Fruit fly (Drosophila melanogaster) whole organism, embryonic: Measurements from ENCODE around the gene CG14269.

Experiments
- Ada2b ChIP-seq: fragments of 200-800 bp; sonication (Bioruptor generic); IDR thresholded peaks from 2 replicates; pipeline ENCODE4 v1.3.6; 2022; ENCODE audit warnings: missing biosample characterization, missing genetic modification characterization
- Adf1 ChIP-seq: fragments of 200-800 bp; sonication (Bioruptor generic); IDR thresholded peaks from 2 replicates; pipeline ENCODE4 v1.3.6; 2022; ENCODE audit warnings: missing biosample characterization, missing genetic modification characterization
- Aef1 ChIP-seq: fragments of 200-800 bp; sonication (Bioruptor generic); IDR thresholded peaks from 3 replicates; pipeline ENCODE4 v1.3.6; 2022; ENCODE audit warnings: missing biosample characterization, missing genetic modification characterization
- Antp ChIP-seq: fragments of 200-800 bp; sonication (Bioruptor generic); optimal IDR thresholded peaks from 3 replicates; lab custom pipeline; 2016; ENCODE audit warnings: missing biosample characterization, missing genetic modification characterization
- Atf-2 ChIP-seq: fragments of 200-800 bp; sonication (Bioruptor generic); optimal IDR thresholded peaks from 2 replicates; lab custom pipeline; 2016; ENCODE audit warnings: missing biosample characterization, missing genetic modification characterization
- Awh ChIP-seq: fragments of 200-800 bp; sonication (Bioruptor generic); IDR thresholded peaks from 2 replicates; pipeline ENCODE4, ENCODE4 v1.3.6; 2022; ENCODE audit warnings: missing biosample characterization, missing genetic modification characterization
- CG10274 ChIP-seq: fragments of 200-800 bp; sonication (Bioruptor generic); optimal IDR thresholded peaks from 3 replicates; lab custom pipeline; 2017; ENCODE audit warnings: missing biosample characterization, mild to moderate bottlenecking, missing genetic modification characterization
- CG12155 ChIP-seq: fragments of 200-800 bp; sonication (Bioruptor generic); optimal IDR thresholded peaks from 3 replicates; lab custom pipeline; 2016; ENCODE audit warnings: missing biosample characterization, missing genetic modification characterization
- CG12236 ChIP-seq: fragments of 200-800 bp; sonication (Bioruptor generic); optimal IDR thresholded peaks from 2 replicates; lab custom pipeline; 2016; ENCODE audit warnings: missing biosample characterization, missing genetic modification characterization
- CG13123 ChIP-seq: fragments of 200-800 bp; sonication (Bioruptor generic); optimal IDR thresholded peaks from 2 replicates; lab custom pipeline; 2016; ENCODE audit warnings: missing biosample characterization, missing genetic modification characterization
- CG13287 ChIP-seq: fragments of 200-800 bp; sonication (Bioruptor generic); IDR thresholded peaks from 2 replicates; pipeline ENCODE4 v1.3.6; 2022; ENCODE audit warnings: missing biosample characterization, missing genetic modification characterization; ENCODE audit not compliant: partially characterized antibody
- CG13775 ChIP-seq: fragments of 200-800 bp; sonication (Bioruptor generic); optimal IDR thresholded peaks from 3 replicates; lab custom pipeline; 2017; ENCODE audit warnings: missing biosample characterization, mild to moderate bottlenecking, missing genetic modification characterization
- CG18262 ChIP-seq: fragments of 200-800 bp; optimal IDR thresholded peaks from 3 replicates; lab custom pipeline; 2019; ENCODE audit warnings: missing biosample characterization, mild to moderate bottlenecking, missing genetic modification characterization, moderate library complexity
- CG1832 ChIP-seq: fragments of 200-800 bp; sonication (Bioruptor generic); optimal IDR thresholded peaks from 2 replicates; lab custom pipeline; 2017; ENCODE audit warnings: missing biosample characterization, mild to moderate bottlenecking, missing genetic modification characterization, inconsistent platforms
- CG18476 ChIP-seq: fragments of 200-800 bp; sonication (Bioruptor generic); optimal IDR thresholded peaks from 2 replicates; lab custom pipeline; 2016; ENCODE audit warnings: missing biosample characterization, mild to moderate bottlenecking, missing genetic modification characterization
- CG30403 ChIP-seq: fragments of 200-800 bp; sonication (Bioruptor generic); optimal IDR thresholded peaks from 3 replicates; lab custom pipeline; 2016; ENCODE audit warnings: missing biosample characterization, missing genetic modification characterization
- CG31441 ChIP-seq: fragments of 200-800 bp; sonication (Bioruptor generic); IDR thresholded peaks from 2 replicates; pipeline ENCODE4 v1.3.6; 2022; ENCODE audit warnings: missing biosample characterization, missing genetic modification characterization
- CG4424 ChIP-seq: fragments of 200-800 bp; sonication (Bioruptor generic); optimal IDR thresholded peaks from 3 replicates; lab custom pipeline; 2016; ENCODE audit warnings: missing biosample characterization, missing genetic modification characterization
- CG5245 ChIP-seq: fragments of 200-800 bp; sonication (Bioruptor generic); optimal IDR thresholded peaks from 3 replicates; lab custom pipeline; 2016; ENCODE audit warnings: missing biosample characterization, missing genetic modification characterization
- CG7786 ChIP-seq: fragments of 200-800 bp; sonication (Bioruptor generic); optimal IDR thresholded peaks from 2 replicates; lab custom pipeline; 2016; ENCODE audit warnings: missing biosample characterization, missing genetic modification characterization
- CG8944 ChIP-seq: fragments of 200-800 bp; sonication (Bioruptor generic); optimal IDR thresholded peaks from 3 replicates; lab custom pipeline; 2016; ENCODE audit warnings: missing biosample characterization, missing genetic modification characterization
- CG9437 ChIP-seq: fragments of 200-800 bp; sonication (Bioruptor generic); optimal IDR thresholded peaks from 2 replicates; lab custom pipeline; 2018; ENCODE audit warnings: missing biosample characterization, mild to moderate bottlenecking, missing genetic modification characterization
- CG9932 ChIP-seq: fragments of 200-800 bp; sonication (Bioruptor generic); IDR thresholded peaks from 2 replicates; pipeline ENCODE4 v1.3.6; 2022; ENCODE audit warnings: missing biosample characterization, missing genetic modification characterization
- CrebB ChIP-seq: fragments of 200-800 bp; sonication (Bioruptor generic); optimal IDR thresholded peaks from 3 replicates; lab custom pipeline; 2018; ENCODE audit warnings: missing biosample characterization, mild to moderate bottlenecking, missing genetic modification characterization
- Hr39 ChIP-seq: fragments of >200 bp; optimal IDR thresholded peaks from 2 replicates; lab custom pipeline; 2017
- Hr78 ChIP-seq, 2 experiments: fragments of 200-800 bp in 1 of 2; fragments of >200 bp in 1 of 2; sonication (Bioruptor generic) in 1 of 2; optimal IDR thresholded peaks; 2 replicates each; lab custom pipeline; 2017 to 2019; ENCODE audit warnings: missing biosample characterization in 2 of 2, missing genetic modification characterization in 2 of 2, mild to moderate bottlenecking in 1 of 2, moderate library complexity in 1 of 2
- Kr ChIP-seq: fragments of 200-800 bp; sonication (Bioruptor generic); optimal IDR thresholded peaks from 2 replicates; lab custom pipeline; 2017; ENCODE audit warnings: missing biosample characterization, mild to moderate bottlenecking, missing genetic modification characterization
- NC2β ChIP-seq: fragments of 200-800 bp; sonication (Bioruptor generic); optimal IDR thresholded peaks from 2 replicates; lab custom pipeline; 2016; ENCODE audit warnings: missing biosample characterization, missing genetic modification characterization
- Pdp1 ChIP-seq, 2 experiments: fragments of 200-800 bp; sonication (Bioruptor generic); optimal IDR thresholded peaks; 3 replicates each; lab custom pipeline; 2016; ENCODE audit warnings: missing biosample characterization in 2 of 2, missing genetic modification characterization in 2 of 2, mild to moderate bottlenecking in 1 of 2, moderate library complexity in 1 of 2
- Scr ChIP-seq: fragments of 200-800 bp; sonication (Bioruptor generic); IDR thresholded peaks from 2 replicates; pipeline ENCODE4 v1.3.6; 2022; ENCODE audit warnings: missing biosample characterization, missing genetic modification characterization; ENCODE audit not compliant: partially characterized antibody
- Tbp ChIP-seq: fragments of >200 bp; optimal IDR thresholded peaks from 2 replicates; lab custom pipeline; 2018; ENCODE audit warnings: missing biosample characterization, missing genetic modification characterization
- Trl ChIP-seq, 3 experiments: fragments of >200 bp in 2 of 3; fragments of 200-800 bp in 1 of 3; sonication (Bioruptor generic) in 1 of 3; optimal IDR thresholded peaks; 2 replicates in 1 of 3; 3 replicates in 2 of 3; lab custom pipeline; 2016 to 2017; ENCODE audit warnings: missing biosample characterization in 1 of 3, missing genetic modification characterization in 1 of 3
- YL-1 ChIP-seq: fragments of 200-800 bp; sonication (Bioruptor generic); optimal IDR thresholded peaks from 3 replicates; lab custom pipeline; 2017; ENCODE audit warnings: missing biosample characterization, mild to moderate bottlenecking, missing genetic modification characterization
- bab2 ChIP-seq: fragments of 200-800 bp; sonication (Bioruptor generic); optimal IDR thresholded peaks from 2 replicates; lab custom pipeline; 2016; ENCODE audit warnings: missing biosample characterization, missing genetic modification characterization
- eyg ChIP-seq: fragments of 200-800 bp; sonication (Bioruptor generic); optimal IDR thresholded peaks from 3 replicates; lab custom pipeline; 2016; ENCODE audit warnings: missing biosample characterization, missing genetic modification characterization
- fu2 ChIP-seq: fragments of 200-800 bp; sonication (Bioruptor generic); optimal IDR thresholded peaks from 2 replicates; lab custom pipeline; 2016; ENCODE audit warnings: missing biosample characterization, missing genetic modification characterization
- gcm ChIP-seq: fragments of 200-800 bp; sonication (Bioruptor generic); optimal IDR thresholded peaks from 2 replicates; lab custom pipeline; 2019; ENCODE audit warnings: missing biosample characterization, mild to moderate bottlenecking, missing genetic modification characterization, moderate library complexity
- grn ChIP-seq: fragments of 200-800 bp; sonication (Bioruptor generic); optimal IDR thresholded peaks from 3 replicates; lab custom pipeline; 2017; ENCODE audit warnings: missing biosample characterization, missing genetic modification characterization
- gsb ChIP-seq: fragments of 200-800 bp; sonication (Bioruptor generic); IDR thresholded peaks from 2 replicates; pipeline ENCODE4 v1.3.6; 2022; ENCODE audit warnings: missing biosample characterization, missing genetic modification characterization
- jigr1 ChIP-seq: fragments of 200-800 bp; sonication (Bioruptor generic); IDR thresholded peaks from 3 replicates; pipeline ENCODE4 v1.3.6; 2022; ENCODE audit warnings: missing biosample characterization, missing genetic modification characterization
- ken ChIP-seq: fragments of 200-800 bp; sonication (Bioruptor generic); IDR thresholded peaks from 3 replicates; pipeline ENCODE4 v1.3.6; 2022; ENCODE audit warnings: missing biosample characterization, missing genetic modification characterization
- lilli ChIP-seq: fragments of 200-800 bp; sonication (Bioruptor generic); optimal IDR thresholded peaks from 3 replicates; lab custom pipeline; 2016; ENCODE audit warnings: missing biosample characterization, missing genetic modification characterization
- lmd ChIP-seq: fragments of 200-800 bp; sonication (Bioruptor generic); IDR thresholded peaks from 2 replicates; pipeline ENCODE4 v1.3.6; 2022; ENCODE audit warnings: missing biosample characterization, missing genetic modification characterization
- otp ChIP-seq: fragments of 200-800 bp; sonication (Bioruptor generic); IDR thresholded peaks from 3 replicates; pipeline ENCODE4, ENCODE4 v1.3.6; 2022; ENCODE audit warnings: missing biosample characterization, missing genetic modification characterization
- pnt ChIP-seq: fragments of 200-800 bp; sonication (Bioruptor generic); optimal IDR thresholded peaks from 3 replicates; lab custom pipeline; 2016; ENCODE audit warnings: missing biosample characterization, missing genetic modification characterization
- pzg ChIP-seq: fragments of 200-800 bp; sonication (Bioruptor generic); optimal IDR thresholded peaks from 3 replicates; lab custom pipeline; 2018; ENCODE audit warnings: missing biosample characterization, mild to moderate bottlenecking, missing genetic modification characterization, moderate library complexity
- sr ChIP-seq: fragments of 200-800 bp; sonication (Bioruptor generic); IDR thresholded peaks from 3 replicates; pipeline ENCODE4 v1.3.6; 2022; ENCODE audit warnings: missing biosample characterization, missing genetic modification characterization
- stwl ChIP-seq: fragments of 200-800 bp; sonication (Bioruptor generic); optimal IDR thresholded peaks from 3 replicates; lab custom pipeline; 2018; ENCODE audit warnings: missing biosample characterization, mild to moderate bottlenecking, missing genetic modification characterization, moderate library complexity
- tin ChIP-seq: fragments of 200-800 bp; sonication (Bioruptor generic); optimal IDR thresholded peaks from 3 replicates; lab custom pipeline; 2016; ENCODE audit warnings: missing biosample characterization, missing genetic modification characterization
- usp ChIP-seq: fragments of >200 bp; optimal IDR thresholded peaks from 2 replicates; lab custom pipeline; 2017; ENCODE audit warnings: missing biosample characterization, missing genetic modification characterization
- wdn ChIP-seq: fragments of 200-800 bp; sonication (Bioruptor generic); IDR thresholded peaks from 2 replicates; pipeline ENCODE4 v1.3.6; 2022; ENCODE audit warnings: missing biosample characterization, missing genetic modification characterization
- z ChIP-seq: fragments of 200-800 bp; sonication (Bioruptor generic); IDR thresholded peaks from 3 replicates; pipeline ENCODE4 v1.3.6; 2022; ENCODE audit warnings: missing biosample characterization, missing genetic modification characterization
- zen2 ChIP-seq: fragments of 200-800 bp; sonication (Bioruptor generic); IDR thresholded peaks from 3 replicates; pipeline ENCODE4 v1.3.6; 2022; ENCODE audit warnings: missing biosample characterization, missing genetic modification characterization; ENCODE audit not compliant: partially characterized antibody

CG14269 gene

DNA sequence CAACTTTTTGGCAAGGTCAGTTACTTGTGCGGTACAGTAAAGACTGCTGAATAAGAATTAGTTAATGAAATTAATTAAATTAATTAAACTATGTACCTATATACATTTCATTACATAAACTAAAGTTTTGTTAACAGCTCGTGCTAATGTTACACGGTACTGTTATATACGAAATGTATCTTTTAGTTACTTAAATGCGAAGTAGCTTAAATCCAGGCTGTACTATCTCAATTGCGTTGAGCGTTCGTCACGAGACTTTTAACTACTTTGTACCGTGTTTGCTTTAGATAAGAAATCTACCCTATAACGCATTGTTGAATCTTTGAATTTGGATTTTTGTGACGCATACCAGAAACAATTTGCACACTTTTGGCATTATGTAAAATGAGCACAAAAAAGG, 36.3 kb downstream of the CG14269 start (continued):
- TF ChIP-seq pzg (GFP tag; lab: Kevin White, UChicago) (no peak), Pdp1 (GFP tag; optimal IDR thresholded peaks at IDR 0.05; lab: Kevin White, UChicago) (peak; percentile 26 to 41), jigr1 (no peak), pnt (no peak), CG13123 (GFP tag; lab: Kevin White, UChicago) (no peak), Scr (no peak), CG1832 (GFP tag; lab: Kevin White, UChicago) (no peak), CG9932 (peak; percentile 57), NC2β (GFP tag; lab: Kevin White, UChicago) (no peak), wdn (GFP tag; lab: Robert Waterston, UW) (peak; percentile 45; the same call in 1 of the 2 replicates), CG13287 (GFP tag; lab: Robert Waterston, UW) (no peak), stwl (no peak), Tbp (GFP tag; lab: Kevin White, UChicago) (no peak), lilli (GFP tag; lab: Kevin White, UChicago) (peak; percentile 40), Awh (GFP tag; lab: Robert Waterston, UW) (no peak), grn (no peak), bab2 (GFP tag; lab: Kevin White, UChicago) (peak; percentile 7), Kr (GFP tag; lab: Kevin White, UChicago) (no peak), zen2 (no peak), CG4424 (GFP tag; lab: Kevin White, UChicago) (no peak), z (GFP tag; lab: Robert Waterston, UW) (no peak), Hr78 (GFP tag; optimal IDR thresholded peaks at IDR 0.05; lab: Kevin White, UChicago) (no peak), Ada2b (GFP tag; lab: Robert Waterston, UW) (no peak), usp (GFP tag; lab: Kevin White, UChicago) (no peak), gsb (GFP tag; lab: Robert Waterston, UW) (peak; percentile 22; the same call in 1 of the 2 replicates), CG10274 (GFP tag; lab: Kevin White, UChicago) (no peak), CG30403 (GFP tag; lab: Kevin White, UChicago) (peak; percentile 31), gcm (GFP tag; lab: Kevin White, UChicago) (no peak), CG12155 (GFP tag; lab: Kevin White, UChicago) (no peak), Antp (no peak), Atf-2 (GFP tag; lab: Kevin White, UChicago) (no peak), Adf1 (GFP tag; lab: Robert Waterston, UW) (no peak), CG5245 (no peak), CG13775 (peak; percentile 28), CG31441 (GFP tag; lab: Robert Waterston, UW) (no peak), lmd (GFP tag; lab: Robert Waterston, UW) (peak; percentile 52; the same call in 1 of the 2 replicates), ken (GFP tag; lab: Robert Waterston, UW) (no peak), tin (GFP tag; lab: Kevin White, UChicago) (no peak), sr (GFP tag; lab: Robert Waterston, UW) (no peak), otp (GFP tag; lab: Robert Waterston, UW) (no peak), fu2 (GFP tag; lab: Kevin White, UChicago) (peak; percentile 9), Hr39 (no peak), CG18476 (GFP tag; lab: Kevin White, UChicago) (peak; percentile 11), CG9437 (GFP tag; lab: Kevin White, UChicago) (no peak), CG7786 (GFP tag; lab: Kevin White, UChicago) (no peak), CG18262 (no peak), CrebB (tag; lab: Kevin White, UChicago) (no peak), Aef1 (0 out of 3 replicates have a peak, but pooled peaks have one; percentile 31), CG8944 (GFP tag; lab: Kevin White, UChicago) (no peak), Trl (optimal IDR thresholded peaks at IDR 0.05; lab: Kevin White, UChicago) (no peak), Trl (GFP tag; optimal IDR thresholded peaks at IDR 0.05; lab: Kevin White, UChicago) (no peak), eyg (no peak), CG12236 (no peak), YL-1 (GFP tag; lab: Kevin White, UChicago) (no peak)
